Worm (Caenorhabditis elegans) whole organism, L3 larva: ENCODE data around the gene Y73B6BL.14.

ENCODE experiments used
- ceh-28 ChIP-seq: fragments of 150-350 bp; optimal IDR thresholded peaks from 2 replicates; lab custom pipeline; 2014; ENCODE audit warnings: missing biosample characterization, missing genetic modification reagents, missing genetic modification characterization
- fos-1 ChIP-seq: fragments of 150-350 bp; optimal IDR thresholded peaks from 2 replicates; lab custom pipeline; 2014; ENCODE audit warnings: missing biosample characterization, missing genetic modification characterization
- ztf-11 ChIP-seq: fragments of 150-350 bp; optimal IDR thresholded peaks from 2 replicates; lab custom pipeline; 2014; ENCODE audit warnings: missing biosample characterization, missing genetic modification characterization

- TF ChIP-seq fos-1 (tag; lab: Kevin White, UChicago) (no peak), ceh-28 (tag; lab: Kevin White, UChicago) (no peak), ztf-11 (no peak)
Measured at ce11 chrIV:6369489-6369888, 26.7 kb upstream of the Y73B6BL.14 start.
